Fruit fly (Drosophila melanogaster) whole organism, embryonic: ENCODE measurements around the gene Rab3GAP1.

Experiments
- Bgb ChIP-seq: fragments of 200-800 bp; sonication (Bioruptor generic); IDR thresholded peaks from 2 replicates; pipeline ENCODE4 v1.3.6; 2022; ENCODE audit warnings: missing biosample characterization, missing genetic modification characterization; ENCODE audit not compliant: partially characterized antibody
- BtbVII ChIP-seq: fragments of 200-800 bp; sonication (Bioruptor generic); optimal IDR thresholded peaks from 3 replicates; lab custom pipeline; 2017; ENCODE audit warnings: missing biosample characterization, mild to moderate bottlenecking, missing genetic modification characterization
- CG11085 ChIP-seq: fragments of 200-800 bp; sonication (Bioruptor generic); IDR thresholded peaks from 2 replicates; pipeline ENCODE4 v1.3.6; 2022; ENCODE audit warnings: missing biosample characterization, missing genetic modification characterization
- CG11696 ChIP-seq: fragments of 200-800 bp; sonication (Bioruptor generic); IDR thresholded peaks from 2 replicates; pipeline ENCODE4 v1.3.6; 2022; ENCODE audit warnings: missing biosample characterization, missing genetic modification characterization
- CG12769 ChIP-seq: fragments of 200-800 bp; sonication (Bioruptor generic); optimal IDR thresholded peaks from 2 replicates; lab custom pipeline; 2019; ENCODE audit warnings: missing biosample characterization, mild to moderate bottlenecking, missing genetic modification characterization, moderate library complexity
- CG14014 ChIP-seq: fragments of 200-800 bp; sonication (Bioruptor generic); IDR thresholded peaks from 2 replicates; pipeline ENCODE4 v1.3.6; 2022; ENCODE audit warnings: missing biosample characterization, missing genetic modification characterization
- CG14050 ChIP-seq: fragments of 200-800 bp; sonication (Bioruptor generic); IDR thresholded peaks from 3 replicates; pipeline ENCODE4 v1.3.6; 2022; ENCODE audit warnings: missing biosample characterization, missing genetic modification characterization
- CG15269 ChIP-seq: fragments of 200-800 bp; sonication (Bioruptor generic); optimal IDR thresholded peaks from 2 replicates; lab custom pipeline; 2018; ENCODE audit warnings: missing biosample characterization, mild to moderate bottlenecking, missing genetic modification characterization, moderate library complexity
- CG18262 ChIP-seq: fragments of 200-800 bp; optimal IDR thresholded peaks from 3 replicates; lab custom pipeline; 2019; ENCODE audit warnings: missing biosample characterization, mild to moderate bottlenecking, missing genetic modification characterization, moderate library complexity
- CG2199 ChIP-seq: fragments of 200-800 bp; sonication (Bioruptor generic); IDR thresholded peaks from 3 replicates; pipeline ENCODE4 v1.3.6; 2022; ENCODE audit warnings: missing biosample characterization, missing genetic modification characterization
- CG32767 ChIP-seq: fragments of 200-800 bp; sonication (Bioruptor generic); IDR thresholded peaks from 2 replicates; pipeline ENCODE4 v1.3.6; 2022; ENCODE audit warnings: missing biosample characterization, missing genetic modification characterization
- CG34422 ChIP-seq: fragments of 200-800 bp; sonication (Bioruptor generic); IDR thresholded peaks from 3 replicates; pipeline ENCODE4 v1.3.6; 2022; ENCODE audit warnings: missing biosample characterization, missing genetic modification characterization
- CG6654 ChIP-seq: fragments of 200-800 bp; sonication (Bioruptor generic); optimal IDR thresholded peaks from 2 replicates; lab custom pipeline; 2017; ENCODE audit warnings: missing biosample characterization, mild to moderate bottlenecking, missing genetic modification characterization
- CG7357 ChIP-seq: fragments of 200-800 bp; sonication (Bioruptor generic); IDR thresholded peaks from 3 replicates; pipeline ENCODE4 v1.3.6; 2022; ENCODE audit warnings: missing biosample characterization, missing genetic modification characterization
- CG7839 ChIP-seq: fragments of 200-800 bp; sonication (Bioruptor generic); optimal IDR thresholded peaks from 3 replicates; lab custom pipeline; 2018; ENCODE audit warnings: missing biosample characterization, mild to moderate bottlenecking, missing genetic modification characterization, moderate library complexity
- CG7987 ChIP-seq: fragments of 200-800 bp; sonication (Bioruptor generic); optimal IDR thresholded peaks from 2 replicates; lab custom pipeline; 2018; ENCODE audit warnings: missing biosample characterization, mild to moderate bottlenecking, missing genetic modification characterization, moderate library complexity
- CG8765 ChIP-seq: fragments of 200-800 bp; sonication (Bioruptor generic); IDR thresholded peaks from 2 replicates; pipeline ENCODE4 v1.3.6; 2022; ENCODE audit warnings: missing biosample characterization, missing genetic modification characterization
- CkIIα-i1 ChIP-seq: fragments of 200-800 bp; sonication (Bioruptor generic); IDR thresholded peaks from 2 replicates; pipeline ENCODE4 v1.3.6; 2022; ENCODE audit warnings: missing biosample characterization, missing genetic modification characterization
- CrebB ChIP-seq: fragments of 200-800 bp; sonication (Bioruptor generic); optimal IDR thresholded peaks from 3 replicates; lab custom pipeline; 2018; ENCODE audit warnings: missing biosample characterization, mild to moderate bottlenecking, missing genetic modification characterization
- D19A ChIP-seq: fragments of 200-800 bp; optimal IDR thresholded peaks from 3 replicates; lab custom pipeline; 2019; ENCODE audit warnings: missing biosample characterization, mild to moderate bottlenecking, missing genetic modification characterization, moderate library complexity
- Drgx ChIP-seq: fragments of 200-800 bp; sonication (Bioruptor generic); IDR thresholded peaks from 2 replicates; pipeline ENCODE4 v1.3.6; 2022; ENCODE audit warnings: missing biosample characterization, missing genetic modification characterization
- Hand ChIP-seq: fragments of 200-800 bp; sonication (Bioruptor generic); optimal IDR thresholded peaks from 2 replicates; lab custom pipeline; 2017; ENCODE audit warnings: mild to moderate bottlenecking, missing biosample characterization, missing genetic modification reagents, missing genetic modification characterization
- NC2β ChIP-seq: fragments of 200-800 bp; sonication (Bioruptor generic); optimal IDR thresholded peaks from 2 replicates; lab custom pipeline; 2016; ENCODE audit warnings: missing biosample characterization, missing genetic modification characterization
- Nf-YA ChIP-seq: fragments of 200-800 bp; sonication (Bioruptor generic); IDR thresholded peaks from 2 replicates; pipeline ENCODE4 v1.3.6; 2022; ENCODE audit warnings: missing biosample characterization, missing genetic modification characterization
- Oaz ChIP-seq: fragments of 200-800 bp; sonication (Bioruptor generic); IDR thresholded peaks from 2 replicates; pipeline ENCODE4 v1.3.6; 2022; ENCODE audit warnings: missing biosample characterization, missing genetic modification characterization
- Ptx1 ChIP-seq: fragments of 200-800 bp; sonication (Bioruptor generic); IDR thresholded peaks from 2 replicates; pipeline ENCODE4 v1.3.6; 2022; ENCODE audit warnings: missing biosample characterization, missing genetic modification characterization
- Scr ChIP-seq: fragments of 200-800 bp; sonication (Bioruptor generic); IDR thresholded peaks from 2 replicates; pipeline ENCODE4 v1.3.6; 2022; ENCODE audit warnings: missing biosample characterization, missing genetic modification characterization; ENCODE audit not compliant: partially characterized antibody
- Sin3A ChIP-seq: fragments of >200 bp; optimal IDR thresholded peaks from 2 replicates; lab custom pipeline; 2018
- Sry-δ ChIP-seq: fragments of 200-800 bp; sonication (Bioruptor generic); optimal IDR thresholded peaks from 2 replicates; lab custom pipeline; 2016; ENCODE audit warnings: missing biosample characterization, missing genetic modification characterization
- Taf1 ChIP-seq: fragments of 200-800 bp; sonication (Bioruptor generic); IDR thresholded peaks from 2 replicates; pipeline ENCODE4 v1.3.6; 2022; ENCODE audit warnings: missing biosample characterization, missing genetic modification characterization
- Tbp ChIP-seq: fragments of >200 bp; optimal IDR thresholded peaks from 2 replicates; lab custom pipeline; 2018; ENCODE audit warnings: missing biosample characterization, missing genetic modification characterization
- ac ChIP-seq: fragments of 200-800 bp; sonication (Bioruptor generic); optimal IDR thresholded peaks from 3 replicates; lab custom pipeline; 2017; ENCODE audit warnings: missing biosample characterization, mild to moderate bottlenecking, missing genetic modification characterization
- al ChIP-seq: fragments of 200-800 bp; sonication (Bioruptor generic); IDR thresholded peaks from 2 replicates; pipeline ENCODE4 v1.3.6; 2022; ENCODE audit warnings: missing biosample characterization, missing genetic modification characterization
- ash1 ChIP-seq: fragments of 200-800 bp; sonication (Bioruptor generic); optimal IDR thresholded peaks from 2 replicates; lab custom pipeline; 2018; ENCODE audit warnings: missing biosample characterization, mild to moderate bottlenecking, missing genetic modification characterization
- ato ChIP-seq: fragments of 200-800 bp; sonication (Bioruptor generic); IDR thresholded peaks from 2 replicates; pipeline ENCODE4 v1.3.6; 2022; ENCODE audit warnings: missing biosample characterization, missing genetic modification characterization; ENCODE audit not compliant: partially characterized antibody
- bigmax ChIP-seq: fragments of 200-800 bp; sonication (Bioruptor generic); optimal IDR thresholded peaks from 2 replicates; lab custom pipeline; 2018; ENCODE audit warnings: missing biosample characterization, mild to moderate bottlenecking, missing genetic modification characterization
- btn ChIP-seq: fragments of 200-800 bp; sonication (Bioruptor generic); optimal IDR thresholded peaks from 2 replicates; lab custom pipeline; 2016; ENCODE audit warnings: missing biosample characterization, missing genetic modification characterization
- crp ChIP-seq, 2 experiments: fragments of 200-800 bp; sonication (Bioruptor generic); optimal IDR thresholded peaks; 2 replicates in 1 of 2; 3 replicates in 1 of 2; lab custom pipeline; 2017; ENCODE audit warnings: missing biosample characterization in 2 of 2, missing genetic modification characterization in 2 of 2, mild to moderate bottlenecking in 1 of 2, moderate library complexity in 1 of 2
- da ChIP-seq: fragments of 200-800 bp; sonication (Bioruptor generic); optimal IDR thresholded peaks from 2 replicates; lab custom pipeline; 2016; ENCODE audit warnings: missing biosample characterization, missing genetic modification characterization
- ems ChIP-seq: fragments of 200-800 bp; sonication (Bioruptor generic); optimal IDR thresholded peaks from 3 replicates; lab custom pipeline; 2016; ENCODE audit warnings: missing biosample characterization, missing genetic modification characterization
- en ChIP-seq: fragments of 200-800 bp; sonication (Bioruptor generic); optimal IDR thresholded peaks from 2 replicates; lab custom pipeline; 2016; ENCODE audit warnings: missing biosample characterization, missing genetic modification characterization
- eve ChIP-seq, 2 experiments: fragments of >200 bp; optimal IDR thresholded peaks; 2 replicates each; lab custom pipeline; 2017; ENCODE audit warnings: missing biosample characterization in 2 of 2, missing genetic modification characterization in 2 of 2
- gem ChIP-seq: fragments of 200-800 bp; sonication (Bioruptor generic); optimal IDR thresholded peaks from 2 replicates; lab custom pipeline; 2019; ENCODE audit warnings: missing biosample characterization, mild to moderate bottlenecking, missing genetic modification characterization, moderate library complexity
- ind ChIP-seq: fragments of 200-800 bp; sonication (Bioruptor generic); optimal IDR thresholded peaks from 3 replicates; lab custom pipeline; 2016; ENCODE audit warnings: missing biosample characterization, missing genetic modification characterization
- jumu ChIP-seq: fragments of 200-800 bp; sonication (Bioruptor generic); optimal IDR thresholded peaks from 3 replicates; lab custom pipeline; 2016; ENCODE audit warnings: missing biosample characterization, missing genetic modification characterization
- peb ChIP-seq: fragments of 200-800 bp; sonication (Bioruptor generic); IDR thresholded peaks from 2 replicates; pipeline ENCODE4 v1.3.6; 2022; ENCODE audit warnings: missing biosample characterization, missing genetic modification characterization
- row ChIP-seq: fragments of 200-800 bp; sonication (Bioruptor generic); IDR thresholded peaks from 3 replicates; pipeline ENCODE4 v1.3.6; 2022; ENCODE audit warnings: missing biosample characterization, missing genetic modification characterization
- schlank ChIP-seq: fragments of 200-800 bp; sonication (Bioruptor generic); optimal IDR thresholded peaks from 2 replicates; lab custom pipeline; 2018; ENCODE audit warnings: missing biosample characterization, mild to moderate bottlenecking, missing genetic modification characterization
- sim ChIP-seq: fragments of 200-800 bp; sonication (Bioruptor generic); IDR thresholded peaks from 2 replicates; pipeline ENCODE4 v1.3.6; 2022; ENCODE audit warnings: missing biosample characterization, missing genetic modification characterization
- sug ChIP-seq: fragments of 200-800 bp; optimal IDR thresholded peaks from 2 replicates; lab custom pipeline; 2019; ENCODE audit warnings: missing biosample characterization, mild to moderate bottlenecking, missing genetic modification characterization, moderate library complexity
- tin ChIP-seq: fragments of 200-800 bp; sonication (Bioruptor generic); optimal IDR thresholded peaks from 3 replicates; lab custom pipeline; 2016; ENCODE audit warnings: missing biosample characterization, missing genetic modification characterization
- vfl ChIP-seq: fragments of 200-800 bp; sonication (Bioruptor generic); optimal IDR thresholded peaks from 2 replicates; lab custom pipeline; 2016; ENCODE audit warnings: missing biosample characterization, missing genetic modification characterization
- wek ChIP-seq: fragments of 200-800 bp; sonication (Bioruptor generic); optimal IDR thresholded peaks from 3 replicates; lab custom pipeline; 2018; ENCODE audit warnings: missing biosample characterization, mild to moderate bottlenecking, missing genetic modification characterization, moderate library complexity

The Rab3GAP1 gene

DNA sequence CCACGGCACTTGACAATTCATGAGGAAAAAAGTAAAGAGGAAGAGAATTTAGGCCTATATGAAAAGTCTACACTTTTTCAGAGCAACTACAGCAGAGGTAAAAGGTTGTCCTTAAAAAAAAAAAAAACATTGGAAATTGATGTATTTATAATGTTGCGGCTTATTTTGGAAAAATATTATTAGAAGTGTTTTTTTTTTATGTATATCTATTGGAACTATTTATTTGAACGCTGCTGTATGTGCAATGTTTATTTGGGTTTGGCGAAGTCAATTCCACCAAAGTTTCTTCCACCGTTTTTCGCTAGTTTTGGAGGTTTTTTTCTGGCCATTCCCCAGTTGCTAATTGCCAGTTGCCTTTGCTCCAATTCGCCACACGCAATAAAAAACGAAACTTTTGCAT is 44.9 kb upstream of the Rab3GAP1 start (continued):
- TF ChIP-seq CG6654 (GFP tag; lab: Kevin White, UChicago) (no peak), wek (GFP tag; lab: Kevin White, UChicago) (no peak), jumu (GFP tag; lab: Kevin White, UChicago) (no peak), Bgb (GFP tag; lab: Robert Waterston, UW) (no peak), CG2199 (GFP tag; lab: Robert Waterston, UW) (no peak), CG15269 (tag; lab: Kevin White, UChicago) (no peak), Nf-YA (peak; percentile 49; the same call in 1 of the 2 replicates), CG7987 (no peak), Oaz (GFP tag; lab: Robert Waterston, UW) (no peak), ac (GFP tag; lab: Kevin White, UChicago) (no peak), CG32767 (GFP tag; lab: Robert Waterston, UW) (0 out of 2 replicates have a peak, but pooled peaks have one; percentile 38), CG7357 (GFP tag; lab: Robert Waterston, UW) (no peak), Sry-δ (GFP tag; lab: Kevin White, UChicago) (no peak), eve (GFP tag; optimal IDR thresholded peaks at IDR 0.05; lab: Kevin White, UChicago) (peak in 1 of 2 experiments; percentile 9), da (GFP tag; lab: Kevin White, UChicago) (no peak), Taf1 (GFP tag; lab: Robert Waterston, UW) (no peak), CG11085 (no peak), Scr (GFP tag; lab: Robert Waterston, UW) (no peak), Drgx (GFP tag; lab: Robert Waterston, UW) (no peak), CG8765 (no peak), BtbVII (no peak), sug (tag; lab: Kevin White, UChicago) (no peak), row (GFP tag; lab: Robert Waterston, UW) (peak; percentile 50), CG14014 (GFP tag; lab: Robert Waterston, UW) (peak; percentile 63), ind (GFP tag; lab: Kevin White, UChicago) (peak; percentile 20), CG7839 (peak; percentile 41), schlank (tag; lab: Kevin White, UChicago) (no peak), en (GFP tag; lab: Kevin White, UChicago) (no peak), ems (GFP tag; lab: Kevin White, UChicago) (no peak), CkIIα-i1 (no peak), CG18262 (tag; lab: Kevin White, UChicago) (no peak), CG12769 (tag; lab: Kevin White, UChicago) (no peak), Ptx1 (GFP tag; lab: Robert Waterston, UW) (peak; percentile 67), CrebB (no peak), peb (no peak), ato (GFP tag; lab: Robert Waterston, UW) (no peak), bigmax (GFP tag; lab: Kevin White, UChicago) (no peak), Hand (GFP tag; lab: Kevin White, UChicago) (no peak), CG14050 (GFP tag; lab: Robert Waterston, UW) (peak; percentile 11; the same call in 1 of the 3 replicates), crp (GFP tag; optimal IDR thresholded peaks at IDR 0.05; lab: Kevin White, UChicago) (no peak), D19A (tag; lab: Kevin White, UChicago) (no peak), sim (peak; percentile 50; the same call in 1 of the 2 replicates), ash1 (GFP tag; lab: Kevin White, UChicago) (no peak), al (GFP tag; lab: Robert Waterston, UW) (0 out of 2 replicates have a peak, but pooled peaks have one; percentile 23), Sin3A (no peak), gem (tag; lab: Kevin White, UChicago) (peak; percentile 54), CG11696 (GFP tag; lab: Robert Waterston, UW) (peak; percentile 80), tin (GFP tag; lab: Kevin White, UChicago) (no peak), CG34422 (GFP tag; lab: Robert Waterston, UW) (0 out of 3 replicates have a peak, but pooled peaks have one; percentile 21), btn (GFP tag; lab: Kevin White, UChicago) (no peak), NC2β (no peak), Tbp (GFP tag; lab: Kevin White, UChicago) (no peak), vfl (no peak)
